Worm (Caenorhabditis elegans): ENCODE data around the gene W07G4.5.

Gene W07G4.5

ce11 chrV:13013158-13013557 is 34.6 kb upstream of the W07G4.5 start, which contains the start of gene try-10:
try-10 (minus strand) TSS chrV:13013258.
- TF ChIP-seq nhr-12 (tag; optimal IDR thresholded peaks at IDR 0.05) (no peak), sma-9 (GFP tag; optimal IDR thresholded peaks at IDR 0.05) (no peak), sma-9 (tag; optimal IDR thresholded peaks at IDR 0.05) (no peak), ztf-1 (GFP tag; conservative IDR thresholded peaks at IDR 0.05) (no peak), mbf-1 (tag; optimal IDR thresholded peaks at IDR 0.05) (no peak), dmd-4 (tag; optimal IDR thresholded peaks at IDR 0.05) (no peak), nhr-77 (tag; optimal IDR thresholded peaks at IDR 0.05) (no peak), crh-2 (tag; optimal IDR thresholded peaks at IDR 0.05) (no peak), fos-1 (tag; optimal IDR thresholded peaks at IDR 0.05) (no peak), zag-1 (tag; optimal IDR thresholded peaks at IDR 0.05) (no peak), ceh-82 (tag; optimal IDR thresholded peaks at IDR 0.05) (no peak), ztf-4 (tag; optimal IDR thresholded peaks at IDR 0.05) (no peak), lsy-2 (tag; optimal IDR thresholded peaks at IDR 0.05) (no peak)

DNA sequence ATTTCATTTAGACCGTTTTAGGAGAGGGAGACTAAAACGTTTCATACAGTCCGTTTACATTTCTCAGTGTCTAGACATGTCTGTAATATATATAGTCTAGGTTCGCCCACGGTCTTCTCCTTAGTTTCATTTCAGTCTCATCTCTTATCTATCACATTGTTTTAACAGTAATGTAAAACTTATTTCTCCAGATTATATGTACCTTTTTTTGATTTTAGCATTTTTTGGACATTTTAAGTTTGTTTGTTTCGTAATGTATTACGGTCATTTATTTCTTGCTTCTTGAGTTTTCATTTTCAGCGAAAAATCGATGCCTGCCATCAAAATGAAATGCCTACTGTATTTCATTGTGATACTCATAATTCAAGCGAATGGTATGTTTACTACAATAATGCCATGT is 33.9 kb upstream of the W07G4.5 start, which contains the start of gene F15B9.6:
Gene F15B9.6 (plus strand): TSS at position 301 of the 400 bp plus-strand sequence.
- TF ChIP-seq C34F6.9 (tag; optimal IDR thresholded peaks at IDR 0.05) (no peak), fos-1 (tag; optimal IDR thresholded peaks at IDR 0.05) (no peak), lin-13 (GFP tag; optimal IDR thresholded peaks at IDR 0.05) (no peak), mbf-1 (tag; optimal IDR thresholded peaks at IDR 0.05) (no peak), nhr-77 (tag; optimal IDR thresholded peaks at IDR 0.05) (no peak), nhr-237 (tag; optimal IDR thresholded peaks at IDR 0.05) (no peak), blmp-1 (tag; optimal IDR thresholded peaks at IDR 0.05; ENCODE audit: insufficient read depth) (no peak), nhr-12 (tag; optimal IDR thresholded peaks at IDR 0.05) (no peak)

DNA sequence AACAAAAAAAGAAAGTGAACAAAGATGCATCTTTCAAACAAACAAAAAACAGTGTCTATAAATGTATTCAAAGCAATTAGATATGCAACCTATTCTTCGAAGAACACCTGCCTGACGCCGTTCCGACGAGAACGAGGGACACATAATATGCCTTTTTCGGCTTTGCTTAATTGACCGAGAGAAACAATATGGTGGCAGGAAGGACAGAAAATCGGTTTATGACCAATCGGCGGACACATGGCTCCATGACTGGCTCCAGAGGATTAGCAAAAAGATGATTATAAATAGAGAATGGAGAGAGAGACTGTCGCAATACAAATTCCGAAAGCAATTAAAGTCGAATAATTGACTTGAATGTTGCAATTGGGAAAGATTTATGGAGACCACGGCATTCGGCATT is 29.5 kb upstream of the W07G4.5 start:
- TF ChIP-seq ztf-11 (tag; optimal IDR thresholded peaks at IDR 0.05) (no peak), mdl-1 (tag; optimal IDR thresholded peaks at IDR 0.05) (no peak), nhr-6 (tag; optimal IDR thresholded peaks at IDR 0.05) (no peak), blmp-1 (tag; optimal IDR thresholded peaks at IDR 0.05; ENCODE audit: insufficient read depth) (no peak), sma-9 (GFP tag; optimal IDR thresholded peaks at IDR 0.05) (no peak), sma-9 (tag; optimal IDR thresholded peaks at IDR 0.05) (no peak), elt-3 (tag; optimal IDR thresholded peaks at IDR 0.05) (no peak), skn-1 (tag; optimal IDR thresholded peaks at IDR 0.05) (no peak), lin-13 (GFP tag; optimal IDR thresholded peaks at IDR 0.05) (no peak), C34F6.9 (tag; optimal IDR thresholded peaks at IDR 0.05) (no peak), ceh-82 (tag; optimal IDR thresholded peaks at IDR 0.05) (no peak), F13H6.1 (tag; optimal IDR thresholded peaks at IDR 0.05) (no peak), mbf-1 (tag; optimal IDR thresholded peaks at IDR 0.05) (no peak), mab-5 (tag; optimal IDR thresholded peaks at IDR 0.05) (no peak), nhr-23 (tag; optimal IDR thresholded peaks at IDR 0.05) (no peak), nhr-25 (tag; optimal IDR thresholded peaks at IDR 0.05) (no peak), ZK546.5 (tag; optimal IDR thresholded peaks at IDR 0.05) (no peak)

ce11 chrV:13018761-13019160 is 29.0 kb upstream of the W07G4.5 start, which contains the start of gene fmi-1:
fmi-1 (plus strand) TSS chrV:13019061.
- no peak for TF ChIP-seq gmeb-1 (tag; optimal IDR thresholded peaks at IDR 0.05)
- no peak for TF ChIP-seq Y55F3AM.14 (GFP tag; optimal IDR thresholded peaks at IDR 0.05)
- no peak for TF ChIP-seq nhr-12 (tag; optimal IDR thresholded peaks at IDR 0.05)
- TF ChIP-seq sem-4 (tag; optimal IDR thresholded peaks at IDR 0.05), result no peak

ce11 chrV:13020014-13020413 is 27.8 kb upstream of the W07G4.5 start:
- TF ChIP-seq aly-2 (tag; optimal IDR thresholded peaks at IDR 0.05) (no peak), fos-1 (tag; optimal IDR thresholded peaks at IDR 0.05) (no peak), ztf-1 (GFP tag; conservative IDR thresholded peaks at IDR 0.05) (no peak), mbf-1 (tag; optimal IDR thresholded peaks at IDR 0.05) (no peak), elt-3 (tag; optimal IDR thresholded peaks at IDR 0.05) (no peak), mab-5 (tag; optimal IDR thresholded peaks at IDR 0.05) (no peak), nhr-6 (tag; optimal IDR thresholded peaks at IDR 0.05) (no peak), sma-3 (GFP tag; optimal IDR thresholded peaks at IDR 0.05) (no peak), ztf-4 (tag; optimal IDR thresholded peaks at IDR 0.05) (no peak), lin-13 (GFP tag; optimal IDR thresholded peaks at IDR 0.05) (no peak), elt-1 (tag; optimal IDR thresholded peaks at IDR 0.05) (no peak)

DNA sequence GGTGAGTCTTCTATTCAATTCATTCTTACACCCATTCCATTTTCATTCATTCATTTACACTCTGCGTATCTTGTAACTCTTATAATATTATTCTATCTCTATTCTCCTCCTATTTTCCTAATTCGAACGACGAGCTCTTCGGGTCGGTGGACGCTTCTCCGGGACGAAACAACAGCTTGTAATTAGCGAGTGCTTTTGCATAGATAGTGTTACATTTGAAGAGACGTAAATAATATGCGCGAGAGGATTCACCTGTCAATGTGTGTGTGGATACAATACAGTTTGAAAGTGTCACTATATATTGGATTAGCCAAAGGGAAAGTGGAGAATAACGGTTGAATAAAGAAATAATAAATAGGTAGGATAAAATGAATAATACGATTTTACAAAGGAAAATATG is 27.1 kb upstream of the W07G4.5 start:
- no peak for TF ChIP-seq ztf-11 (tag; optimal IDR thresholded peaks at IDR 0.05)
- TF ChIP-seq zag-1 (tag; optimal IDR thresholded peaks at IDR 0.05), result no peak
- TF ChIP-seq nhr-77 (tag; optimal IDR thresholded peaks at IDR 0.05), result no peak

All from whole organism, L2 larva.